Worm (Caenorhabditis elegans) whole organism, L4/young adult: ENCODE measurements around the gene hpo-39.
A peak's percentile ranks its signal among the peaks of the same experiment; 100 is the strongest.
"Not testable (repeated sequence)": the region's sequence is repeated elsewhere in the genome, so short reads cannot be mapped to it uniquely, and the experiment has no call there.

Experiments used
- W03F9.2 ChIP-seq: fragments of 150-350 bp; optimal IDR thresholded peaks from 2 replicates; lab custom pipeline; 2014; ENCODE audit warnings: missing biosample characterization, missing genetic modification characterization
- dao-5 ChIP-seq: sonication (generic microtip); optimal IDR thresholded peaks from 2 replicates; lab custom pipeline; 2016; ENCODE audit warnings: missing genotype, missing genetic modification characterization, moderate library complexity, missing compliant biosample characterization
- him-1 ChIP-seq: sonication (generic microtip); optimal IDR thresholded peaks from 2 replicates; lab custom pipeline; 2016; ENCODE audit warnings: missing genotype, missing genetic modification reagents, missing genetic modification characterization, missing compliant biosample characterization

Gene hpo-39

ce11 chrV:4573824-4574223 is at the start of gene hpo-39:
hpo-39 (minus strand) TSS chrV:4573924.
- not testable (repeated sequence) for TF ChIP-seq W03F9.2, dao-5, him-1 (tag; lab: Kevin White, UChicago)

DNA sequence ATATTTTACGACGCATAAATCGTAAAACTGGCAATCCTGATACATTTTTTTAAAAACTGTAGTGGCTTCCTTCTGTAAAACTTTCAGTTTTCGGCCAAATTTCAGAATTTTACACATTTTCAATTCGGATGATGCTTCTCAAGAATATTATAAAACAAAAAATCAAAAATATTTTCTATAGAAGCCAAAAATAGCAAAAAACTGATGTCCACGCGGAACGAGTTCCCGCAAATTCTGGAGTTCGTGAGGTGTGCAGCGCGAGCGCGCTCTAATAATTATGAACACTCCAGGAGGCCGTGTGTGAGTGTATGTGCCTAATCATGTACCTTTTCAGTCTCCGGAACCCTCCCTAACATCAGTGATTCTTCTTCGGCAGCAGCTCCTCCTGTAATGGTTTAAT is 43.5 kb upstream of the hpo-39 start, which contains the start of gene sumv-2:
TSS of gene sumv-2 (plus strand) at position 301 of the 400 bp plus-strand sequence.
- TF ChIP-seq him-1 (tag; lab: Kevin White, UChicago): no peak
- TF ChIP-seq W03F9.2 (tag; lab: Kevin White, UChicago): no peak
- TF ChIP-seq dao-5 (tag; lab: Kevin White, UChicago): no peak

ce11 chrV:4615802-4616201 is 42.1 kb upstream of the hpo-39 start, which contains the start of the genes Y61A9LA.10 and F54D11.4:
Y61A9LA.10 (minus strand) TSS chrV:4615817.
F54D11.4 (plus strand) TSS chrV:4616151.
- peak; percentile 88 for TF ChIP-seq W03F9.2 (tag; lab: Kevin White, UChicago)
- TF ChIP-seq dao-5 (tag; lab: Kevin White, UChicago): no peak

DNA sequence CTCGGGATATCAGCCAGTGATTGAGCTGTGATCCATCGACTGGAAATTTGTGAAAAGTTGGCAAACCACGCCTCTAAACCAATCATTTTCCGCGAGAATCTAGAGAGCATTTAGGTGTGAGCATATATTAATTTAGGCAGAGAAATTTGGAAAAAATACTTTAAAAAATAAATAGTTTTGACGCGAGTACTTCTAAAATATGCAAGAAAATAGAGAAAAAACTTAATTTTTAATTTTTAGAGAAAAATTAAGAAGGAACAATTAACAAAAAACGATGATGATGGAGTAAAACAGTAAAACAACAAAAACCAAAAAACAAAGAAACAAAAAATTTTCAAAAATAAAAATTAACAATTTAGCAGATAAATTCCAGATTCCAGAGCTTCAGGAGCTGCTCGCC is 33.1 kb upstream of the hpo-39 start, which contains the start of gene txt-6:
TSS of gene txt-6 (minus strand) at position 101 of the 400 bp plus-strand sequence.
- no peak for TF ChIP-seq W03F9.2 (tag; lab: Kevin White, UChicago)

DNA sequence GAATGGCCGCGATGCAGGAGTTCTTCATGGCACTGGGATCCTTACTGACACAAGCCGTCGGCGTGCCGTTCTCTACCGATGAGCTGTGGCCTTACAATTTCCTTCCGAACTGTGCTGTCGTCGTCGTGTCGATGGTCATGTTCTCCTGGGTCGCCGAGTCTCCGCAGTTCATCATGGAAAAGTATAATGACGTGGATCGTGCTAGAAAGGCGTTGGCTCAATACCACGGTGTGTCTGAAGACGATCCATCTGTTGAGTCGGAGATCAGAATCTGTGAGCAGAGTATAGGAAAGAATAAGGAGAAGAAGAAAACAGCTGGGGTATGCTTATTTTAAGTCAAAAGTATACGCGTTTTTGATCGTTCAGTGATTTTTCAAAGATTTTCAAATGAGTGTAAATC is 25.5 kb upstream of the hpo-39 start:
- TF ChIP-seq him-1 (tag; lab: Kevin White, UChicago) (no peak), dao-5 (tag; lab: Kevin White, UChicago) (no peak), W03F9.2 (tag; lab: Kevin White, UChicago) (no peak)

DNA sequence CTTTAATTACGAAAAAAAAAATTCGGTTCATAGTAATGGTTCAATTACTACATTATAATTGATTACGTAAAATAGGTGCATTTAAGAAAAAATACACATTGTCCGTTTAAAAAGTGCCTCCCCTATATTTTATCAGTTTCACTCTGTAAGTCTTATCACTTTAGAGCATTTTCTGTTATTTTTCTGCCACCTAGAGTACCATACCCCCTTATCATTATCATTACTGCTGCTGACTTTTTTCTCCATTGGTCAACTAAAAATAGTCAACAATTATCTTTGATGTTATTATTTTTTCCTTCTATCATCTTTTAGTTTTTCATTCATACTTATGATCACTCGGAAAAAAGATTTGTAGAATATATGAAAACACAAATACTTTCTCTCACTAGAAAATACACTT is 24.8 kb upstream of the hpo-39 start:
- TF ChIP-seq W03F9.2 (tag; lab: Kevin White, UChicago) (no peak), him-1 (tag; lab: Kevin White, UChicago) (no peak), dao-5 (tag; lab: Kevin White, UChicago) (no peak)

DNA sequence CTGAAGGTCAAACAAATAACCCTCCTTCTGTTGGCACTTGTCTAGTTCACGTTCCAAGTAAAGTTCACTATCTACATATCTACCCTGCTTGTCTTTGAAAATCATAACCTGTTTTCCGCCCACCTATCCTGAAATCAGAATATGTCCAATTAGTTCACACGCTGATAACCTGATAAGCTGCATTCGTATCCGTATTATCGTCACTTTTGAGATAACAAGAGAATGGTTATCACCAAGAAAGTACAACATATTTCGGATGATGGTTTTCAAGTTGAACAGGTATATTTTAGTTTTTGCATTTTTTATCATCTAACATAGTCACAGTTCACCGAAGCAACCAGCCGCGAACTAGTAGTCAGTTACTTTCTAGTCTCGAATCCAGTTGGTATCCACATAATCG is 17.1 kb upstream of the hpo-39 start:
- TF ChIP-seq dao-5 (tag; lab: Kevin White, UChicago) (no peak), him-1 (tag; lab: Kevin White, UChicago) (no peak), W03F9.2 (tag; lab: Kevin White, UChicago) (no peak)

DNA sequence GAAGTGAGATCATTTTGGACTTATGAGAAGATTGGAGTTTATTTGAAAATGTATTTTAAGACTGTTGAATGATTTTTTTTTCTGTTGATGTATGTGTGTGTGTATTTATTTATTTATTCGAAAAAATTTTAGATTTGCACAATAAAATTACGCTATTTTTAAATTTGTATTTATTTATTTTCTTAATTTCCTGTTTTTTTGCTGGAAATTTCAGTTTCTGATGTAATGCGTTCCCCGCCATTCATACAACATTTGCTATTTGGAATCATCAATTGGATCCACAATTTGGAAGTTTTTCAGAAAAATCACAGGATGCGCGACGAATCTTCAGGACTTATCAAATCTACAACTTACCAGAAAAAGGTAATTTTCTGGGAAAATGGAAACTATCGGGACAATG is 11.3 kb upstream of the hpo-39 start, which contains the start of gene Y61A9LA.1:
TSS of gene Y61A9LA.1 (plus strand) at position 301 of the 400 bp plus-strand sequence.
- TF ChIP-seq W03F9.2 (tag; lab: Kevin White, UChicago) (no peak), him-1 (tag; lab: Kevin White, UChicago) (no peak), dao-5 (tag; lab: Kevin White, UChicago) (no peak)

DNA sequence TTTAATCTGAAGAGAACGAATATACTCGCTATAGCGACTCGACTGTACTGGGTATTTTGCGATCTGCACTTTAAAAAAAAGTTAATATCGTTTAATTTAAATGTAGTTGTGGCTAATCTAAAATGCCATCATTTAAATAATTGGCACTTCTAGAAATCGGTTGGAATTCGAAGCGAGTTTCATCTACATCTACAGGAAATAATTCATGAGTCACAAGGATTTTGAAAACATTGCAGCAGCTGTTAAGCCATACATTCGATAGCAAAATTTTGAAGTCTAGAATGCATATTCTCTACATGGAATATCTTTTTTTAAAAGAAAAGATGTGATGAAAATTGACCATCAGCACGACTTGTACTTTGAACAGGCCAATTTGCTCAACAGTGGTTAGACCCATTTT is 6.9 kb upstream of the hpo-39 start:
- TF ChIP-seq him-1 (tag; lab: Kevin White, UChicago): no peak
- TF ChIP-seq dao-5 (tag; lab: Kevin White, UChicago): no peak
- TF ChIP-seq W03F9.2 (tag; lab: Kevin White, UChicago): no peak

DNA sequence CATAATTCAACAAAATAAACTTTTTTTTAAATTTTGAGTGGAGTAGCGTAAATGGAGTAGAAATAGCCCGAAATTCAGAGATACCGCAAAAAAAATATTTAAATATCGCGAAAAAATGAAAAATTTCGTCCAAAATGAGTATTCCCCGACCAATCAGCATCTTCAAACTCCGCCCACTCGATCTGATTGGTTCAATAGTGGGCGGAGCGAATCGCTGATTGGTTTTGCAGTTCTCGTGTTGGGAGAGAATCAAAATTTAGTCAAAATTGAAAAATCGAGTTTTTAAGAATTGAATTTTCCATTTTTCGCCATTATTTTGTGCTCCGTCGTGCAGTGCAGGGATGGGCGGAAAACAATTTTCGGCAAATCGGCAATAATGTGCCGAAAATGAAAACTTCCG is 1.7 kb upstream of the hpo-39 start:
- TF ChIP-seq W03F9.2 (tag; lab: Kevin White, UChicago) (no peak), dao-5 (tag; lab: Kevin White, UChicago) (no peak), him-1 (tag; lab: Kevin White, UChicago) (no peak)

DNA sequence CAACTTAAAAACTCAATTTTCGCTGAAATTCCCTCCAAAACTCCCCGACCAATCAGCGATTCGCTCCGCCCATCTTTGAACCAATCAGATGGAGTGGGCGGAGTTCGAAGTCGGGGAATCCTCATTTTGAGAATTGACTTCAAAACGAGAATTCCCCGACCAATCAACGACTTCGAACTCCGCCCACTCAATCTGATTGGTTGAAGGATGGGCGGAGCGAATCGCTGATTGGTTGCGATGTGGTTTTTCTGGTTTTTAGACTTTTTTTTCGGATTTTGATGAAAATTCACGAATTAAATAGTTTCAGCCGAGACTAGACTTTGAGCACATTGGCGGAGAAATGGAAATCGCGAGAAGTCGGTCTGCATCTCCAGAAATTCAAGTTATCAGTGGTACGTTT is 1.7 kb downstream of the hpo-39 start:
- no peak for TF ChIP-seq dao-5 (tag; lab: Kevin White, UChicago)
- no peak for TF ChIP-seq W03F9.2 (tag; lab: Kevin White, UChicago)
- no peak for TF ChIP-seq him-1 (tag; lab: Kevin White, UChicago)

DNA sequence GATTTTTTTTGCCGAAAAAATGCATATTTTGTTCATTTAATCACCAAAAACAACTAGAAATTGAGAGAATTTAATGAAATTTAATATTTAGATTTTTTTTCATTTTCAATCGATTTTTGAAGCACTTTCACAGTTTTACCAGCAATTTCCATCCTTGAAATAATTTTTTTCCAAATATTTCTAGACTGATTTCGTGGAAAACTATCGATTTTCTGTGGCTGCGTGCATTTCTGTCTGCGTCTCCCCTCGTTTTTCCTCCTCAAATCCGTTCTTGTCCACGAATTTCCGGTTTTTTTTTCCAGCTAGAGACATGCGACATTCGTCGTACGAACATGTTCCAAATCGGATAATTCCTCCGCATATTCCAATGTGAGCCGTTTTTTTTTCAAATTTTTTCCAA is 2.9 kb downstream of the hpo-39 start, which contains the start of gene Y61A9LA.3:
TSS of gene Y61A9LA.3 (plus strand) at position 301 of the 400 bp plus-strand sequence.
- TF ChIP-seq him-1 (tag; lab: Kevin White, UChicago) (no peak), W03F9.2 (tag; lab: Kevin White, UChicago) (no peak), dao-5 (tag; lab: Kevin White, UChicago) (no peak)

DNA sequence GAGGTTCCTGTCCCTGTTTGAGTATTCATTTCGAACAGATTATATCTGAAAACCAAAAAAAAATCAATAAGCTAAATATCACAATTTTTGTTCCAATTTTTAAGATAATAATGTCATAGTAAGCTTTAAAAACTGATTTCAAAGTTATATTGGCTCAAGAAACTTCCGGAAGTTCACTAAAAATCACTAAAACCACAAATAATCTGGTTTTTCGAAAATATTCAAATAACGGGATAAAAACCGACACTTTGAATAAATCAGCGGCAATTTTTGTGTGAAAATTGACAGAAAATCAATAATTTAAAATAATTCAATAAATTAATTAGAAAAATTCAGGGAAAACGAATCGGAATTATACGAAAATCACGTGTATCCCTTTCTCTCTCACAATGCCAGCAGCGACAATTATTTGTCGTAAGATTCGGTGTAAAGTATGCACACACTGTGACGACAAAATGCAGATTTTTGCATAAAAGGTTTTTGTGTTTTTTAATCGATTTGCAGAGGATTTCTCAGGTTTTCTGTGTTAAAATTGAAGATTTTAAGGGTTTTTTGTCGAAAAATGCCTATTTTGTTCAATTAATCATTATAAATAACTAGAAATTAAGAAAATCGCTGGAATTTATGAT is 3.6 kb downstream of the hpo-39 start, which contains the start of gene sut-2:
TSS of gene sut-2 (minus strand) at position 51 of the 629 bp plus-strand sequence.
- TF ChIP-seq dao-5 (tag; lab: Kevin White, UChicago) (no peak), W03F9.2 (tag; lab: Kevin White, UChicago) (peak; percentile 38)

DNA sequence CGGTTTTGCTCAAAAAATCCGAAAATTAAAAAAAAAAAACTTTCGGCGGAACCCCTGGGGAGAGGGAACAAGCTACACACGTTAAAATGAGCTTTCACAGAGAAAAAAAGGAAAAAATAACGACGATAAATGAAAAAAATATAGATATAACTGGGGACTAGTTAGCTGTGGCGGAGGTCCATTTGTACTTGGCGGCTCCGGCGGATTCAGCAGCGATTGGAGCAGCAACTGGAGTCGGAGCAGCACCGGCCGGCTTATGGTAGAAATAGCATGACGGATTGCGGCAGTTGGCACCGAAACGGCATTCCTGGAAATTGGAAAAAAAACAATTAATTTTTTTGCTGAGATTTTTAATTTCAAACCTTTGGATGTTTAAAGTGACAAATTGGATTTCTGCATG is 11.2 kb downstream of the hpo-39 start:
- TF ChIP-seq him-1 (tag; lab: Kevin White, UChicago) (no peak), dao-5 (tag; lab: Kevin White, UChicago) (no peak), W03F9.2 (tag; lab: Kevin White, UChicago) (no peak)
